Fruit fly (Drosophila melanogaster) whole organism, pupa: ENCODE measurements around the gene Mtr3.

Source experiments
- CG10348 ChIP-seq: fragments of 200-800 bp; sonication (Bioruptor generic); IDR thresholded peaks from 2 replicates; pipeline ENCODE4 v1.3.6; 2022; ENCODE audit warnings: missing biosample characterization, missing genetic modification characterization
- CG12605 ChIP-seq: fragments of 200-800 bp; sonication (Bioruptor generic); IDR thresholded peaks from 2 replicates; pipeline ENCODE4 v1.3.6; 2022; ENCODE audit warnings: missing biosample characterization, missing genetic modification characterization
- CG13204 ChIP-seq: fragments of 200-800 bp; sonication (Bioruptor generic); optimal IDR thresholded peaks from 2 replicates; lab custom pipeline; 2018; ENCODE audit warnings: missing biosample characterization, mild to moderate bottlenecking, missing genetic modification characterization, moderate library complexity
- CG14655 ChIP-seq: fragments of 200-800 bp; sonication (Bioruptor generic); optimal IDR thresholded peaks from 3 replicates; lab custom pipeline; 2017; ENCODE audit warnings: mild to moderate bottlenecking, missing biosample characterization, missing genetic modification reagents, missing genetic modification characterization
- CG15710 ChIP-seq: fragments of 200-800 bp; sonication (Bioruptor generic); optimal IDR thresholded peaks from 2 replicates; lab custom pipeline; 2018; ENCODE audit warnings: missing biosample characterization, mild to moderate bottlenecking, missing genetic modification characterization, moderate library complexity
- CG17806 ChIP-seq: fragments of 200-800 bp; sonication (Bioruptor generic); optimal IDR thresholded peaks from 2 replicates; lab custom pipeline; 2018; ENCODE audit warnings: missing biosample characterization, mild to moderate bottlenecking, missing genetic modification characterization, moderate library complexity
- CG32121 ChIP-seq: fragments of 200-800 bp; sonication (Bioruptor generic); IDR thresholded peaks from 2 replicates; pipeline ENCODE4 v1.3.6; 2022; ENCODE audit warnings: missing biosample characterization, missing genetic modification characterization
- CG34367 ChIP-seq: fragments of 200-800 bp; sonication (Bioruptor generic); optimal IDR thresholded peaks from 2 replicates; lab custom pipeline; 2018; ENCODE audit warnings: missing biosample characterization, mild to moderate bottlenecking, missing genetic modification characterization
- CG4496 ChIP-seq: fragments of 200-800 bp; sonication (Bioruptor generic); IDR thresholded peaks from 3 replicates; pipeline ENCODE4 v1.3.6; 2022; ENCODE audit warnings: missing biosample characterization, missing genetic modification characterization
- CG8159 ChIP-seq: fragments of 200-800 bp; sonication (Bioruptor generic); optimal IDR thresholded peaks from 3 replicates; lab custom pipeline; 2018; ENCODE audit warnings: missing biosample characterization, mild to moderate bottlenecking, missing genetic modification characterization, moderate library complexity
- CG8301 ChIP-seq: fragments of 200-800 bp; sonication (Bioruptor generic); optimal IDR thresholded peaks from 2 replicates; lab custom pipeline; 2018; ENCODE audit warnings: missing biosample characterization, mild to moderate bottlenecking, missing genetic modification characterization
- CG9948 ChIP-seq: fragments of 200-800 bp; sonication (Bioruptor generic); optimal IDR thresholded peaks from 2 replicates; lab custom pipeline; 2018; ENCODE audit warnings: missing biosample characterization, mild to moderate bottlenecking, missing genetic modification characterization, moderate library complexity
- D1 ChIP-seq: fragments of 200-800 bp; sonication (Bioruptor generic); optimal IDR thresholded peaks from 2 replicates; lab custom pipeline; 2018; ENCODE audit warnings: missing biosample characterization, mild to moderate bottlenecking, missing genetic modification characterization, moderate library complexity
- EcR ChIP-seq: fragments of 200-800 bp; sonication (Bioruptor generic); optimal IDR thresholded peaks from 3 replicates; lab custom pipeline; 2019; ENCODE audit warnings: missing biosample characterization, missing genetic modification characterization, mild to moderate bottlenecking, moderate library complexity, missing genetic modification reagents
- Ets98B ChIP-seq: fragments of 200-800 bp; sonication (Bioruptor generic); IDR thresholded peaks from 2 replicates; pipeline ENCODE4 v1.3.6; 2022; ENCODE audit warnings: missing biosample characterization, missing genetic modification characterization
- Pif1A ChIP-seq: fragments of 200-800 bp; sonication (Bioruptor generic); optimal IDR thresholded peaks from 3 replicates; lab custom pipeline; 2016; ENCODE audit warnings: missing biosample characterization, missing genetic modification characterization
- Pif1B ChIP-seq: fragments of 200-800 bp; sonication (Bioruptor generic); optimal IDR thresholded peaks from 3 replicates; lab custom pipeline; 2016; ENCODE audit warnings: missing biosample characterization, missing genetic modification characterization
- Snoo ChIP-seq: fragments of 200-800 bp; sonication (Bioruptor generic); optimal IDR thresholded peaks from 3 replicates; lab custom pipeline; 2017; ENCODE audit warnings: missing biosample characterization, mild to moderate bottlenecking, missing genetic modification characterization, inconsistent platforms
- fd96Ca ChIP-seq: fragments of 200-800 bp; sonication (Bioruptor generic); IDR thresholded peaks from 3 replicates; pipeline ENCODE4 v1.3.6; 2022; ENCODE audit warnings: missing biosample characterization, missing genetic modification characterization
- gl ChIP-seq: fragments of 200-800 bp; sonication (Bioruptor generic); optimal IDR thresholded peaks from 2 replicates; lab custom pipeline; 2018; ENCODE audit warnings: missing biosample characterization, mild to moderate bottlenecking, missing genetic modification characterization
- rn ChIP-seq: fragments of 200-800 bp; sonication (Bioruptor generic); IDR thresholded peaks from 2 replicates; pipeline ENCODE4 v1.3.6; 2022; ENCODE audit warnings: missing biosample characterization, missing genetic modification characterization

The Mtr3 gene

DNA sequence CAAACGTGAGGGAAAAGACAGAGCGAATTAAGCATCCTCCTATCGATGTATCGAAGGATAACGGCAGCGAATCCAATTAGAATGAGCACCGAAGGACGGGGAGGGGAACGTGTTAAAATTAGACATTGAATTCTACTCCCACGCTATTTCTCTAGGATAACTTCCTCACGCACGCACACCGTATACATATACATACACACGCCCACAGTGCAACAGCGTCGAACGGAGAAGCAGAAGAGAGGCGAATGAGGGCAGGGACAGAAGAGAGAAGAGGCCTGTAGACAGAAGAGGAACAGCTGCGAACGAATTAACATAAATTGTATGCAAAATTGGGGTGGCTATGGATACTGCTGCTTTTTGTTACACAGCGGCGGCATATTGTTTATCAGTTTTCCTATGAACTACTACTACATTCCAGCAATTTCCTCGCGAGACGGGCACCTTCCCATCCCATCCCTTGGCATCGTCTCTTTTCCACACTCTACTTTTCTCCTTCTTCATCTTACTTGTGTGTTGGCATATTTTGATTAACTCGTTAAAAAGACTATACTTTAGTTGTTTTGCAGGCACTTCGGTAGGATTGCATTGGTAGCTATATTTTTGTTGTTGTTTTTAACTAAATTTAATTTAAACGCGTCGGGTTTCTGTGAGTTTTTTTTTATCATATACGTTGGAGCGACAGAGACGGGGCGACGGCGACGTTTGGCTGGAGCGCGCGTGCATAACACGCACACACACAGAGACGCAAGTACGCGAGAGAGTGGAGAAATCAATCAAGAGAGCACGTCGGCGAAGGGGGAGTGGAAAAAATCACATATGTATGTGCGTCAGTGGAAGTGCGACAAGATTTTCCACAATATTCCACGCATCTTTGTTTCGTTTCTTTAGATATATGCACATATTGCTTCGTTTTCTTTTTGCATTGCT lies 5.1 kb downstream of the Mtr3 start:
- TF ChIP-seq CG4496 (GFP tag; lab: Robert Waterston, UW) (peak; percentile 19; the same call in 1 of the 3 replicates), CG13204 (GFP tag; lab: Kevin White, UChicago) (no peak), CG9948 (tag; lab: Kevin White, UChicago) (no peak), CG12605 (GFP tag; lab: Robert Waterston, UW) (peak; percentile 7; the same call in 1 of the 2 replicates), CG15710 (tag; lab: Kevin White, UChicago) (no peak), EcR (peak; percentile 18), CG34367 (tag; lab: Kevin White, UChicago) (no peak), CG10348 (no peak), CG8159 (no peak), D1 (no peak), CG32121 (GFP tag; lab: Robert Waterston, UW) (peak; percentile 62; the same call in 1 of the 2 replicates), Ets98B (GFP tag; lab: Robert Waterston, UW) (peak; percentile 28; the same call in 1 of the 2 replicates)

DNA sequence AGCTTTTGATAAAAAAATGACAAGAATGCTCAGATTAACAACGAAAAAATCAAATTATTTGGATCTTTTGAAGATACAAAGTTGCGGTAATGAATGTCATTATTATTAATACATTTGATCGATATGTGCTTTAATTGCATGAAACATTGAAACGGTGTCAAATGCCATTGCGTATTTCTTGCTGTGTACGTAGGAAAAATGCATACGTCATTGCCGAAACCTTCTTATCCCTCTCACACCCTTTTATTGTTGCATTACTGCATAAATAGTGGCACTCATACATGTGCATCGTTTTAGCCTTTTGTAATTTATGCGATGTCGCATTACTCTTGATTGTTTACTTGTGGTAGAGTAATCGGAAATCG lies 5.8 kb downstream of the Mtr3 start:
- TF ChIP-seq CG4496 (GFP tag; lab: Robert Waterston, UW) (peak; percentile 29; the same call in 1 of the 3 replicates), CG17806 (tag; lab: Kevin White, UChicago) (no peak)

- TF ChIP-seq CG14655 (GFP tag; lab: Kevin White, UChicago) (no peak), CG12605 (GFP tag; lab: Robert Waterston, UW) (no peak), Pif1B (GFP tag; lab: Kevin White, UChicago) (no peak), CG4496 (GFP tag; lab: Robert Waterston, UW) (no peak), CG32121 (GFP tag; lab: Robert Waterston, UW) (no peak), Snoo (no peak), CG17806 (tag; lab: Kevin White, UChicago) (no peak), CG15710 (tag; lab: Kevin White, UChicago) (no peak), D1 (no peak), CG8301 (no peak)
These were observed 6.5 kb downstream of the Mtr3 start for dm6 chr3L:19906780-19907705.

- TF ChIP-seq Ets98B (GFP tag; lab: Robert Waterston, UW) = no peak
- TF ChIP-seq gl (tag; lab: Kevin White, UChicago) = no peak
- TF ChIP-seq CG12605 (GFP tag; lab: Robert Waterston, UW) = 0 out of 2 replicates have a peak, but pooled peaks have one; percentile 36
- no peak for TF ChIP-seq rn (GFP tag; lab: Robert Waterston, UW)
- TF ChIP-seq, all 21 proteins: peak for 1
These were observed 7.3 kb downstream of the Mtr3 start for dm6 chr3L:19906148-19906752.

- peak; percentile 65; the same call in 2 of the 3 replicates for TF ChIP-seq CG4496 (GFP tag; lab: Robert Waterston, UW)
- TF ChIP-seq CG12605 (GFP tag; lab: Robert Waterston, UW) = peak; percentile 11; the same call in 1 of the 2 replicates
- TF ChIP-seq CG14655 (GFP tag; lab: Kevin White, UChicago) = no peak
- no peak for TF ChIP-seq CG8301
- TF ChIP-seq D1 = no peak
- 0 out of 2 replicates have a peak, but pooled peaks have one; percentile 29 for TF ChIP-seq Ets98B (GFP tag; lab: Robert Waterston, UW)
- TF ChIP-seq CG8159 = peak; percentile 32
- no peak for TF ChIP-seq gl (tag; lab: Kevin White, UChicago)
- TF ChIP-seq Snoo = no peak
- TF ChIP-seq CG9948 (tag; lab: Kevin White, UChicago) = no peak
- no peak for TF ChIP-seq CG17806 (tag; lab: Kevin White, UChicago)
- TF ChIP-seq Pif1B (GFP tag; lab: Kevin White, UChicago) = peak; percentile 16
- peak; percentile 28 for TF ChIP-seq Pif1A
- no peak for TF ChIP-seq CG13204 (GFP tag; lab: Kevin White, UChicago)
- no peak for TF ChIP-seq EcR
- no peak for TF ChIP-seq CG10348
- TF ChIP-seq CG15710 (tag; lab: Kevin White, UChicago) = peak; percentile 8
- TF ChIP-seq rn (GFP tag; lab: Robert Waterston, UW) = no peak
- no peak for TF ChIP-seq CG34367 (tag; lab: Kevin White, UChicago)
- peak; percentile 41; the same call in 1 of the 3 replicates for TF ChIP-seq fd96Ca (GFP tag; lab: Robert Waterston, UW)
- TF ChIP-seq CG32121 (GFP tag; lab: Robert Waterston, UW) = no peak
These were observed 8.1 kb downstream of the Mtr3 start for dm6 chr3L:19905427-19905826.
